Fruit fly (Drosophila melanogaster) whole organism, embryonic: ENCODE results near the gene Mkp3.

ENCODE experiments used
- Ada2b ChIP-seq: fragments of 200-800 bp; sonication (Bioruptor generic); IDR thresholded peaks from 2 replicates; pipeline ENCODE4 v1.3.6; 2022; ENCODE audit warnings: missing biosample characterization, missing genetic modification characterization
- Bdp1 ChIP-seq: fragments of 200-800 bp; sonication (Bioruptor generic); optimal IDR thresholded peaks from 3 replicates; lab custom pipeline; 2016; ENCODE audit warnings: missing biosample characterization, missing genetic modification characterization
- Blimp-1 ChIP-seq: fragments of 200-800 bp; sonication (Bioruptor generic); optimal IDR thresholded peaks from 3 replicates; lab custom pipeline; 2018; ENCODE audit warnings: missing biosample characterization, missing genetic modification characterization, mild to moderate bottlenecking, moderate library complexity, missing genetic modification reagents
- CG1024 ChIP-seq: fragments of 200-800 bp; sonication (Bioruptor generic); IDR thresholded peaks from 2 replicates; pipeline ENCODE4 v1.3.6; 2022; ENCODE audit warnings: missing biosample characterization, missing genetic modification characterization
- CG11085 ChIP-seq: fragments of 200-800 bp; sonication (Bioruptor generic); IDR thresholded peaks from 2 replicates; pipeline ENCODE4 v1.3.6; 2022; ENCODE audit warnings: missing biosample characterization, missing genetic modification characterization
- CG11398 ChIP-seq: fragments of 200-800 bp; sonication (Bioruptor generic); optimal IDR thresholded peaks from 2 replicates; lab custom pipeline; 2016; ENCODE audit warnings: missing biosample characterization, missing genetic modification characterization
- CG12659 ChIP-seq: fragments of 200-800 bp; sonication (Bioruptor generic); optimal IDR thresholded peaks from 3 replicates; lab custom pipeline; 2017; ENCODE audit warnings: mild to moderate bottlenecking, missing biosample characterization, missing genetic modification reagents, missing genetic modification characterization
- CG14050 ChIP-seq: fragments of 200-800 bp; sonication (Bioruptor generic); IDR thresholded peaks from 3 replicates; pipeline ENCODE4 v1.3.6; 2022; ENCODE audit warnings: missing biosample characterization, missing genetic modification characterization
- CG14441 ChIP-seq: fragments of 200-800 bp; sonication (Bioruptor generic); IDR thresholded peaks from 2 replicates; pipeline ENCODE4 v1.3.6; 2022; ENCODE audit warnings: missing biosample characterization, missing genetic modification characterization
- CG14860 ChIP-seq: fragments of 200-800 bp; sonication (Bioruptor generic); IDR thresholded peaks from 3 replicates; pipeline ENCODE4 v1.3.6; 2022; ENCODE audit warnings: missing biosample characterization, missing genetic modification characterization; ENCODE audit not compliant: partially characterized antibody
- CG15601 ChIP-seq: fragments of 200-800 bp; sonication (Bioruptor generic); optimal IDR thresholded peaks from 3 replicates; lab custom pipeline; 2019; ENCODE audit warnings: missing biosample characterization, mild to moderate bottlenecking, missing genetic modification characterization, moderate library complexity
- CG16779 ChIP-seq: fragments of 200-800 bp; sonication (Bioruptor generic); IDR thresholded peaks from 2 replicates; pipeline ENCODE4 v1.3.6; 2022; ENCODE audit warnings: missing biosample characterization, missing genetic modification characterization
- CG17359 ChIP-seq: fragments of 200-800 bp; sonication (Bioruptor generic); optimal IDR thresholded peaks from 3 replicates; lab custom pipeline; 2018; ENCODE audit warnings: missing biosample characterization, mild to moderate bottlenecking, missing genetic modification characterization, moderate library complexity
- CG30403 ChIP-seq: fragments of 200-800 bp; sonication (Bioruptor generic); optimal IDR thresholded peaks from 3 replicates; lab custom pipeline; 2016; ENCODE audit warnings: missing biosample characterization, missing genetic modification characterization
- CG30431 ChIP-seq: fragments of 200-800 bp; sonication (Bioruptor generic); optimal IDR thresholded peaks from 2 replicates; lab custom pipeline; 2017; ENCODE audit warnings: missing biosample characterization, missing genetic modification characterization
- CG34224 ChIP-seq: fragments of 200-800 bp; sonication (Bioruptor generic); IDR thresholded peaks from 3 replicates; pipeline ENCODE4 v1.3.6; 2022; ENCODE audit warnings: missing biosample characterization, missing genetic modification characterization; ENCODE audit not compliant: partially characterized antibody
- CG4282 ChIP-seq: fragments of 200-800 bp; sonication (Bioruptor generic); optimal IDR thresholded peaks from 2 replicates; lab custom pipeline; 2016; ENCODE audit warnings: missing biosample characterization, missing genetic modification characterization
- CG7556 ChIP-seq: fragments of 200-800 bp; sonication (Bioruptor generic); optimal IDR thresholded peaks from 2 replicates; lab custom pipeline; 2017; ENCODE audit warnings: missing biosample characterization, mild to moderate bottlenecking, missing genetic modification characterization
- CG7928 ChIP-seq: fragments of 200-800 bp; sonication (Bioruptor generic); optimal IDR thresholded peaks from 2 replicates; lab custom pipeline; 2017; ENCODE audit warnings: missing biosample characterization, mild to moderate bottlenecking, missing genetic modification characterization
- CG9797 ChIP-seq: fragments of 200-800 bp; sonication (Bioruptor generic); optimal IDR thresholded peaks from 3 replicates; lab custom pipeline; 2018; ENCODE audit warnings: missing biosample characterization, mild to moderate bottlenecking, missing genetic modification characterization
- Dp ChIP-seq: fragments of 200-800 bp; sonication (Bioruptor generic); optimal IDR thresholded peaks from 2 replicates; lab custom pipeline; 2018; ENCODE audit warnings: missing biosample characterization, mild to moderate bottlenecking, missing genetic modification characterization, moderate library complexity
- E2f1 ChIP-seq: fragments of 200-800 bp; sonication (Bioruptor generic); IDR thresholded peaks from 2 replicates; pipeline ENCODE4 v1.3.6; 2022; ENCODE audit warnings: missing biosample characterization, missing genetic modification characterization
- Gsc ChIP-seq: fragments of 200-800 bp; sonication (Bioruptor generic); IDR thresholded peaks from 2 replicates; pipeline ENCODE4 v1.3.6; 2022; ENCODE audit warnings: missing biosample characterization, missing genetic modification characterization
- Hr39 ChIP-seq: fragments of >200 bp; optimal IDR thresholded peaks from 2 replicates; lab custom pipeline; 2017
- Hsf ChIP-seq: fragments of 200-800 bp; sonication (Bioruptor generic); optimal IDR thresholded peaks from 3 replicates; lab custom pipeline; 2016; ENCODE audit warnings: missing biosample characterization, missing genetic modification characterization
- Scr ChIP-seq: fragments of 200-800 bp; sonication (Bioruptor generic); IDR thresholded peaks from 2 replicates; pipeline ENCODE4 v1.3.6; 2022; ENCODE audit warnings: missing biosample characterization, missing genetic modification characterization; ENCODE audit not compliant: partially characterized antibody
- Sry-β ChIP-seq: fragments of 200-800 bp; sonication (Bioruptor generic); optimal IDR thresholded peaks from 2 replicates; lab custom pipeline; 2018; ENCODE audit warnings: missing biosample characterization, mild to moderate bottlenecking, missing genetic modification characterization, moderate library complexity
- Trl ChIP-seq, 3 experiments: fragments of >200 bp in 2 of 3; fragments of 200-800 bp in 1 of 3; sonication (Bioruptor generic) in 1 of 3; optimal IDR thresholded peaks; 2 replicates in 1 of 3; 3 replicates in 2 of 3; lab custom pipeline; 2016 to 2017; ENCODE audit warnings: missing biosample characterization in 1 of 3, missing genetic modification characterization in 1 of 3
- az2 ChIP-seq: fragments of 200-800 bp; sonication (Bioruptor generic); optimal IDR thresholded peaks from 3 replicates; lab custom pipeline; 2016; ENCODE audit warnings: missing biosample characterization, missing genetic modification characterization
- bcd ChIP-seq: fragments of 200-800 bp; sonication (Bioruptor generic); optimal IDR thresholded peaks from 2 replicates; lab custom pipeline; 2017; ENCODE audit warnings: missing biosample characterization, mild to moderate bottlenecking, missing genetic modification characterization
- chif ChIP-seq, 2 experiments: fragments of 200-800 bp; sonication (Bioruptor generic); optimal IDR thresholded peaks; 3 replicates each; lab custom pipeline; 2016; ENCODE audit warnings: missing biosample characterization in 2 of 2, missing genetic modification characterization in 2 of 2
- crol ChIP-seq: fragments of 200-800 bp; sonication (Bioruptor generic); IDR thresholded peaks from 2 replicates; pipeline ENCODE4 v1.3.6; 2022; ENCODE audit warnings: missing biosample characterization, missing genetic modification characterization
- dati ChIP-seq: fragments of 200-800 bp; sonication (Bioruptor generic); IDR thresholded peaks from 2 replicates; pipeline ENCODE4 v1.3.6; 2022; ENCODE audit warnings: missing biosample characterization, missing genetic modification characterization
- dm ChIP-seq: fragments of 200-800 bp; sonication (Bioruptor generic); optimal IDR thresholded peaks from 3 replicates; lab custom pipeline; 2016; ENCODE audit warnings: missing biosample characterization, missing genetic modification characterization
- dpn ChIP-seq, 2 experiments: fragments of 200-800 bp; sonication (Bioruptor generic); optimal IDR thresholded peaks; 3 replicates each; lab custom pipeline; 2016; ENCODE audit warnings: missing biosample characterization in 2 of 2, missing genetic modification characterization in 2 of 2
- exex ChIP-seq: fragments of 200-800 bp; sonication (Bioruptor generic); optimal IDR thresholded peaks from 4 replicates; lab custom pipeline; 2018; ENCODE audit warnings: missing biosample characterization, mild to moderate bottlenecking, missing genetic modification characterization, moderate library complexity
- fd3F ChIP-seq: fragments of 200-800 bp; sonication (Bioruptor generic); optimal IDR thresholded peaks from 2 replicates; lab custom pipeline; 2018; ENCODE audit warnings: missing biosample characterization, mild to moderate bottlenecking, missing genetic modification characterization, moderate library complexity
- gro ChIP-seq: fragments of 200-800 bp; sonication (Bioruptor generic); optimal IDR thresholded peaks from 2 replicates; lab custom pipeline; 2016; ENCODE audit warnings: missing biosample characterization, missing genetic modification characterization
- h ChIP-seq: fragments of >200 bp; optimal IDR thresholded peaks from 2 replicates; lab custom pipeline; 2017
- her ChIP-seq: fragments of 200-800 bp; sonication (Bioruptor generic); optimal IDR thresholded peaks from 2 replicates; lab custom pipeline; 2016; ENCODE audit warnings: missing biosample characterization, missing genetic modification characterization
- insv ChIP-seq, 2 experiments: fragments of 200-800 bp; sonication (Bioruptor generic); optimal IDR thresholded peaks; 3 replicates each; lab custom pipeline; 2016 to 2018; ENCODE audit warnings: missing biosample characterization in 2 of 2, missing genetic modification characterization in 2 of 2
- maf-S ChIP-seq: fragments of 200-800 bp; sonication (Bioruptor generic); optimal IDR thresholded peaks from 2 replicates; lab custom pipeline; 2016; ENCODE audit warnings: missing biosample characterization, missing genetic modification characterization
- oc ChIP-seq: fragments of 200-800 bp; sonication (Bioruptor generic); optimal IDR thresholded peaks from 2 replicates; lab custom pipeline; 2018; ENCODE audit warnings: missing biosample characterization, mild to moderate bottlenecking, missing genetic modification characterization, moderate library complexity
- pb ChIP-seq: fragments of 200-800 bp; sonication (Bioruptor generic); optimal IDR thresholded peaks from 3 replicates; lab custom pipeline; 2016; ENCODE audit warnings: missing biosample characterization, missing genetic modification characterization
- peb ChIP-seq: fragments of 200-800 bp; sonication (Bioruptor generic); IDR thresholded peaks from 2 replicates; pipeline ENCODE4 v1.3.6; 2022; ENCODE audit warnings: missing biosample characterization, missing genetic modification characterization
- pita ChIP-seq: fragments of 200-800 bp; sonication (Bioruptor generic); optimal IDR thresholded peaks from 2 replicates; lab custom pipeline; 2017; ENCODE audit warnings: missing biosample characterization, mild to moderate bottlenecking, missing genetic modification characterization
- slbo ChIP-seq: fragments of 200-800 bp; sonication (Bioruptor generic); IDR thresholded peaks from 2 replicates; pipeline ENCODE4 v1.3.6; 2022; ENCODE audit warnings: missing biosample characterization, missing genetic modification characterization
- sqz ChIP-seq: fragments of 200-800 bp; sonication (Bioruptor generic); optimal IDR thresholded peaks from 3 replicates; lab custom pipeline; 2018; ENCODE audit warnings: missing biosample characterization, mild to moderate bottlenecking, missing genetic modification characterization
- stwl ChIP-seq: fragments of 200-800 bp; sonication (Bioruptor generic); optimal IDR thresholded peaks from 3 replicates; lab custom pipeline; 2018; ENCODE audit warnings: missing biosample characterization, mild to moderate bottlenecking, missing genetic modification characterization, moderate library complexity
- tx ChIP-seq: fragments of 200-800 bp; sonication (Bioruptor generic); optimal IDR thresholded peaks from 2 replicates; lab custom pipeline; 2016; ENCODE audit warnings: missing biosample characterization, missing genetic modification characterization

The Mkp3 gene

dm6 chr3L:19045299-19046025 is 40.8 kb downstream of the Mkp3 start, which contains the start of gene nkd (continued):
- TF ChIP-seq CG14441 (GFP tag; lab: Robert Waterston, UW): peak; percentile 83
- TF ChIP-seq h (lab: Kevin White, UChicago): no peak
- TF ChIP-seq pita (GFP tag; lab: Kevin White, UChicago): no peak
- TF ChIP-seq CG1024 (GFP tag; lab: Robert Waterston, UW): peak; percentile 86
- peak; percentile 61 for TF ChIP-seq CG11398 (GFP tag; lab: Kevin White, UChicago)
- TF ChIP-seq maf-S (GFP tag; lab: Kevin White, UChicago): peak; percentile 53
- peak; percentile 86 for TF ChIP-seq gro (GFP tag; lab: Kevin White, UChicago)
- peak in 1 of 2 experiments; percentile 78 for TF ChIP-seq chif (GFP tag; optimal IDR thresholded peaks at IDR 0.05; lab: Kevin White, UChicago)
- peak; percentile 40 for TF ChIP-seq dm (GFP tag; lab: Kevin White, UChicago)
- TF ChIP-seq CG14050 (GFP tag; lab: Robert Waterston, UW): peak; percentile 89
- TF ChIP-seq CG30431 (GFP tag; lab: Kevin White, UChicago): peak; percentile 43
- no peak for TF ChIP-seq stwl (tag; lab: Kevin White, UChicago)
- peak; percentile 82 for TF ChIP-seq CG11085 (GFP tag; lab: Robert Waterston, UW)
- TF ChIP-seq tx (GFP tag; lab: Kevin White, UChicago): peak; percentile 53
- TF ChIP-seq Sry-β: no peak
- TF ChIP-seq fd3F: peak; percentile 87
- no peak for TF ChIP-seq CG14860 (GFP tag; lab: Robert Waterston, UW)
- no peak for TF ChIP-seq CG9797 (GFP tag; lab: Kevin White, UChicago)
- TF ChIP-seq sqz: peak; percentile 73
- peak; percentile 34 for TF ChIP-seq pb
- peak; percentile 64; the same call in 1 of the 3 replicates for TF ChIP-seq CG34224 (GFP tag; lab: Robert Waterston, UW)
- peak; percentile 86 for TF ChIP-seq CG15601 (tag; lab: Kevin White, UChicago)
- TF ChIP-seq CG17359 (tag; lab: Kevin White, UChicago): peak; percentile 94
- TF ChIP-seq az2 (GFP tag; lab: Kevin White, UChicago): peak; percentile 93
- peak; percentile 48 for TF ChIP-seq exex (tag; lab: Kevin White, UChicago)
- peak; percentile 76 to 80 for TF ChIP-seq Trl (optimal IDR thresholded peaks at IDR 0.05; lab: Kevin White, UChicago)
- TF ChIP-seq Trl (GFP tag; optimal IDR thresholded peaks at IDR 0.05; lab: Kevin White, UChicago): peak; percentile 71
- TF ChIP-seq insv (GFP tag; optimal IDR thresholded peaks at IDR 0.05; lab: Kevin White, UChicago): peak in 1 of 2 experiments; percentile 34
- TF ChIP-seq Hr39 (lab: Kevin White, UChicago): no peak
- TF ChIP-seq Blimp-1: peak; percentile 89
- TF ChIP-seq CG4282 (GFP tag; lab: Kevin White, UChicago): peak; percentile 50
- peak; percentile 94 for TF ChIP-seq slbo (GFP tag; lab: Robert Waterston, UW)
- TF ChIP-seq CG16779 (GFP tag; lab: Robert Waterston, UW): peak; percentile 79
- no peak for TF ChIP-seq Dp (GFP tag; lab: Kevin White, UChicago)
- peak; percentile 76 for TF ChIP-seq bcd (GFP tag; lab: Kevin White, UChicago)
- peak; percentile 89 for TF ChIP-seq CG7556
- TF ChIP-seq crol (GFP tag; lab: Robert Waterston, UW): 0 out of 2 replicates have a peak, but pooled peaks have one; percentile 36
- TF ChIP-seq her (GFP tag; lab: Kevin White, UChicago): peak; percentile 51
- peak; percentile 90 for TF ChIP-seq CG12659 (GFP tag; lab: Kevin White, UChicago)
- TF ChIP-seq CG7928: no peak
- peak; percentile 93 for TF ChIP-seq E2f1
- TF ChIP-seq Bdp1: peak; percentile 15
- no peak for TF ChIP-seq Gsc (GFP tag; lab: Robert Waterston, UW)
- TF ChIP-seq CG30403 (GFP tag; lab: Kevin White, UChicago): peak; percentile 84
- peak; percentile 64; the same call in 1 of the 2 replicates for TF ChIP-seq dati (GFP tag; lab: Robert Waterston, UW)
- peak; percentile 62 for TF ChIP-seq peb (GFP tag; lab: Robert Waterston, UW)
- peak; percentile 83 for TF ChIP-seq Hsf (GFP tag; lab: Kevin White, UChicago)
- peak; percentile 79 to 93 for TF ChIP-seq dpn (GFP tag; optimal IDR thresholded peaks at IDR 0.05; lab: Kevin White, UChicago)
- TF ChIP-seq Scr (GFP tag; lab: Robert Waterston, UW): peak; percentile 44
- TF ChIP-seq oc: peak; percentile 91
- TF ChIP-seq Ada2b (GFP tag; lab: Robert Waterston, UW): peak; percentile 92
